Fruit fly (Drosophila melanogaster) whole organism, embryonic: Measurements from ENCODE around the gene fkh.
A peak's percentile ranks its signal among the peaks of the same experiment; 100 is the strongest.

Experiments used
- Adf1 ChIP-seq: fragments of 200-800 bp; sonication (Bioruptor generic); IDR thresholded peaks from 2 replicates; pipeline ENCODE4 v1.3.6; 2022; ENCODE audit warnings: missing biosample characterization, missing genetic modification characterization
- CG11247 ChIP-seq: fragments of 200-800 bp; sonication (Bioruptor generic); IDR thresholded peaks from 2 replicates; pipeline ENCODE4 v1.3.6; 2022; ENCODE audit warnings: missing biosample characterization, missing genetic modification characterization
- CG11560 ChIP-seq: fragments of 200-800 bp; sonication (Bioruptor generic); IDR thresholded peaks from 3 replicates; pipeline ENCODE4 v1.3.6; 2022; ENCODE audit warnings: missing biosample characterization, missing genetic modification characterization
- CG11695 ChIP-seq: fragments of 200-800 bp; sonication (Bioruptor generic); IDR thresholded peaks from 3 replicates; pipeline ENCODE4 v1.3.6; 2022; ENCODE audit warnings: missing biosample characterization, missing genetic modification characterization
- CG1233 ChIP-seq: fragments of 200-800 bp; sonication (Bioruptor generic); optimal IDR thresholded peaks from 4 replicates; lab custom pipeline; 2018; ENCODE audit warnings: missing biosample characterization, mild to moderate bottlenecking, missing genetic modification characterization
- CG12659 ChIP-seq: fragments of 200-800 bp; sonication (Bioruptor generic); optimal IDR thresholded peaks from 3 replicates; lab custom pipeline; 2017; ENCODE audit warnings: mild to moderate bottlenecking, missing biosample characterization, missing genetic modification reagents, missing genetic modification characterization
- CG13624 ChIP-seq: fragments of 200-800 bp; sonication (Bioruptor generic); optimal IDR thresholded peaks from 2 replicates; lab custom pipeline; 2016; ENCODE audit warnings: missing biosample characterization, missing genetic modification characterization
- CG1529 ChIP-seq: fragments of 200-800 bp; sonication (Bioruptor generic); optimal IDR thresholded peaks from 3 replicates; lab custom pipeline; 2018; ENCODE audit warnings: missing biosample characterization, missing genetic modification characterization
- CG15696 ChIP-seq: fragments of 200-800 bp; sonication (Bioruptor generic); optimal IDR thresholded peaks from 2 replicates; lab custom pipeline; 2019; ENCODE audit warnings: missing biosample characterization, mild to moderate bottlenecking, missing genetic modification characterization, moderate library complexity
- CG16779 ChIP-seq: fragments of 200-800 bp; sonication (Bioruptor generic); IDR thresholded peaks from 2 replicates; pipeline ENCODE4 v1.3.6; 2022; ENCODE audit warnings: missing biosample characterization, missing genetic modification characterization
- CG17359 ChIP-seq: fragments of 200-800 bp; sonication (Bioruptor generic); optimal IDR thresholded peaks from 3 replicates; lab custom pipeline; 2018; ENCODE audit warnings: missing biosample characterization, mild to moderate bottlenecking, missing genetic modification characterization, moderate library complexity
- CG18599 ChIP-seq: fragments of 200-800 bp; sonication (Bioruptor generic); optimal IDR thresholded peaks from 3 replicates; lab custom pipeline; 2017; ENCODE audit warnings: missing biosample characterization, missing genetic modification characterization, mild to moderate bottlenecking, moderate library complexity, missing genetic modification reagents
- CG2116 ChIP-seq: fragments of 200-800 bp; sonication (Bioruptor generic); optimal IDR thresholded peaks from 3 replicates; lab custom pipeline; 2018; ENCODE audit warnings: missing biosample characterization, mild to moderate bottlenecking, missing genetic modification characterization
- CG2120 ChIP-seq: fragments of 200-800 bp; sonication (Bioruptor generic); optimal IDR thresholded peaks from 3 replicates; lab custom pipeline; 2016; ENCODE audit warnings: missing biosample characterization, missing genetic modification characterization
- CG2678 ChIP-seq: fragments of 200-800 bp; sonication (Bioruptor generic); optimal IDR thresholded peaks from 3 replicates; lab custom pipeline; 2019; ENCODE audit warnings: missing biosample characterization, mild to moderate bottlenecking, missing genetic modification characterization, moderate library complexity
- CG30403 ChIP-seq: fragments of 200-800 bp; sonication (Bioruptor generic); optimal IDR thresholded peaks from 3 replicates; lab custom pipeline; 2016; ENCODE audit warnings: missing biosample characterization, missing genetic modification characterization
- CG32532 ChIP-seq: fragments of 200-800 bp; sonication (Bioruptor generic); IDR thresholded peaks from 2 replicates; pipeline ENCODE4 v1.3.6; 2022; ENCODE audit warnings: missing biosample characterization, missing genetic modification characterization
- CG33557 ChIP-seq: fragments of 200-800 bp; sonication (Bioruptor generic); optimal IDR thresholded peaks from 2 replicates; lab custom pipeline; 2019; ENCODE audit warnings: missing biosample characterization, mild to moderate bottlenecking, missing genetic modification characterization, moderate library complexity
- CG34224 ChIP-seq: fragments of 200-800 bp; sonication (Bioruptor generic); IDR thresholded peaks from 3 replicates; pipeline ENCODE4 v1.3.6; 2022; ENCODE audit warnings: missing biosample characterization, missing genetic modification characterization; ENCODE audit not compliant: partially characterized antibody
- CG34376 ChIP-seq: fragments of 200-800 bp; sonication (Bioruptor generic); optimal IDR thresholded peaks from 2 replicates; lab custom pipeline; 2018; ENCODE audit warnings: missing biosample characterization, mild to moderate bottlenecking, missing genetic modification characterization
- CG34422 ChIP-seq: fragments of 200-800 bp; sonication (Bioruptor generic); IDR thresholded peaks from 3 replicates; pipeline ENCODE4 v1.3.6; 2022; ENCODE audit warnings: missing biosample characterization, missing genetic modification characterization
- CG42726 ChIP-seq: fragments of 200-800 bp; sonication (Bioruptor generic); IDR thresholded peaks from 2 replicates; pipeline ENCODE4 v1.3.6; 2022; ENCODE audit warnings: missing biosample characterization, missing genetic modification characterization; ENCODE audit not compliant: partially characterized antibody
- CG6791 ChIP-seq: fragments of 200-800 bp; sonication (Bioruptor generic); IDR thresholded peaks from 3 replicates; pipeline ENCODE4 v1.3.6; 2022; ENCODE audit warnings: missing biosample characterization, missing genetic modification characterization; ENCODE audit not compliant: partially characterized antibody
- CG7839 ChIP-seq: fragments of 200-800 bp; sonication (Bioruptor generic); optimal IDR thresholded peaks from 3 replicates; lab custom pipeline; 2018; ENCODE audit warnings: missing biosample characterization, mild to moderate bottlenecking, missing genetic modification characterization, moderate library complexity
- CG9876 ChIP-seq: fragments of 200-800 bp; sonication (Bioruptor generic); optimal IDR thresholded peaks from 2 replicates; lab custom pipeline; 2016; ENCODE audit warnings: missing biosample characterization, missing genetic modification characterization
- CTCF ChIP-seq: fragments of 200-800 bp; sonication (Bioruptor generic); optimal IDR thresholded peaks from 2 replicates; lab custom pipeline; 2017; ENCODE audit warnings: missing biosample characterization, mild to moderate bottlenecking, missing genetic modification characterization, moderate library complexity
- Chrac-16 ChIP-seq: fragments of 200-800 bp; sonication (Bioruptor generic); optimal IDR thresholded peaks from 3 replicates; lab custom pipeline; 2016; ENCODE audit warnings: missing biosample characterization, missing genetic modification characterization
- Hr51 ChIP-seq, 2 experiments: fragments of 200-800 bp; sonication (Bioruptor generic); optimal IDR thresholded peaks; 2 replicates in 1 of 2; 3 replicates in 1 of 2; lab custom pipeline; 2016 to 2018; ENCODE audit warnings: missing biosample characterization in 2 of 2, missing genetic modification characterization in 2 of 2, mild to moderate bottlenecking in 1 of 2, moderate library complexity in 1 of 2
- Lim3 ChIP-seq: fragments of 200-800 bp; sonication (Bioruptor generic); IDR thresholded peaks from 2 replicates; pipeline ENCODE4 v1.3.6; 2022; ENCODE audit warnings: missing biosample characterization, missing genetic modification characterization
- Med ChIP-seq: fragments of 200-800 bp; sonication (Bioruptor generic); peaks from one replicate; lab custom pipeline; 2016; ENCODE audit warnings: missing biosample characterization, missing genetic modification characterization, mild to moderate bottlenecking, inconsistent platforms, moderate library complexity
- NFAT ChIP-seq: fragments of 200-800 bp; sonication (Bioruptor generic); IDR thresholded peaks from 2 replicates; pipeline ENCODE4 v1.3.6; 2022; ENCODE audit warnings: missing biosample characterization, missing genetic modification characterization
- Oaz ChIP-seq: fragments of 200-800 bp; sonication (Bioruptor generic); IDR thresholded peaks from 2 replicates; pipeline ENCODE4 v1.3.6; 2022; ENCODE audit warnings: missing biosample characterization, missing genetic modification characterization
- Sox102F ChIP-seq: fragments of 200-800 bp; sonication (Bioruptor generic); optimal IDR thresholded peaks from 2 replicates; lab custom pipeline; 2018; ENCODE audit warnings: missing biosample characterization, mild to moderate bottlenecking, missing genetic modification characterization, moderate library complexity
- al ChIP-seq: fragments of 200-800 bp; sonication (Bioruptor generic); IDR thresholded peaks from 2 replicates; pipeline ENCODE4 v1.3.6; 2022; ENCODE audit warnings: missing biosample characterization, missing genetic modification characterization
- aop ChIP-seq: fragments of 200-800 bp; sonication (Bioruptor generic); IDR thresholded peaks from 2 replicates; pipeline ENCODE4 v1.3.6; 2022; ENCODE audit warnings: missing biosample characterization, missing genetic modification characterization
- ash1 ChIP-seq: fragments of 200-800 bp; sonication (Bioruptor generic); optimal IDR thresholded peaks from 2 replicates; lab custom pipeline; 2018; ENCODE audit warnings: missing biosample characterization, mild to moderate bottlenecking, missing genetic modification characterization
- bcd ChIP-seq: fragments of 200-800 bp; sonication (Bioruptor generic); optimal IDR thresholded peaks from 2 replicates; lab custom pipeline; 2017; ENCODE audit warnings: missing biosample characterization, mild to moderate bottlenecking, missing genetic modification characterization
- gsb ChIP-seq: fragments of 200-800 bp; sonication (Bioruptor generic); IDR thresholded peaks from 2 replicates; pipeline ENCODE4 v1.3.6; 2022; ENCODE audit warnings: missing biosample characterization, missing genetic modification characterization
- her ChIP-seq: fragments of 200-800 bp; sonication (Bioruptor generic); optimal IDR thresholded peaks from 2 replicates; lab custom pipeline; 2016; ENCODE audit warnings: missing biosample characterization, missing genetic modification characterization
- ind ChIP-seq: fragments of 200-800 bp; sonication (Bioruptor generic); optimal IDR thresholded peaks from 3 replicates; lab custom pipeline; 2016; ENCODE audit warnings: missing biosample characterization, missing genetic modification characterization
- nau ChIP-seq: fragments of 200-800 bp; sonication (Bioruptor generic); optimal IDR thresholded peaks from 3 replicates; lab custom pipeline; 2017; ENCODE audit warnings: missing biosample characterization, mild to moderate bottlenecking, missing genetic modification characterization, missing genetic modification reagents
- p53 ChIP-seq: fragments of 200-800 bp; sonication (Bioruptor generic); optimal IDR thresholded peaks from 2 replicates; lab custom pipeline; 2016; ENCODE audit warnings: missing biosample characterization, missing genetic modification characterization
- sc ChIP-seq, 3 experiments: fragments of >200 bp in 2 of 3; fragments of 200-800 bp in 1 of 3; sonication (Bioruptor generic) in 1 of 3; optimal IDR thresholded peaks; 2 replicates in 2 of 3; 3 replicates in 1 of 3; lab custom pipeline; 2017; ENCODE audit warnings: mild to moderate bottlenecking in 1 of 3, missing biosample characterization in 1 of 3, missing genetic modification characterization in 1 of 3, missing genetic modification reagents in 1 of 3
- seq ChIP-seq: fragments of 200-800 bp; sonication (Bioruptor generic); IDR thresholded peaks from 2 replicates; pipeline ENCODE4 v1.3.6; 2022; ENCODE audit warnings: missing biosample characterization, missing genetic modification characterization
- slbo ChIP-seq: fragments of 200-800 bp; sonication (Bioruptor generic); IDR thresholded peaks from 2 replicates; pipeline ENCODE4 v1.3.6; 2022; ENCODE audit warnings: missing biosample characterization, missing genetic modification characterization
- slou ChIP-seq: fragments of 200-800 bp; sonication (Bioruptor generic); optimal IDR thresholded peaks from 3 replicates; lab custom pipeline; 2016; ENCODE audit warnings: missing biosample characterization, missing genetic modification characterization
- tin ChIP-seq: fragments of 200-800 bp; sonication (Bioruptor generic); optimal IDR thresholded peaks from 3 replicates; lab custom pipeline; 2016; ENCODE audit warnings: missing biosample characterization, missing genetic modification characterization
- twi ChIP-seq: fragments of 200-800 bp; optimal IDR thresholded peaks from 2 replicates; lab custom pipeline; 2019; ENCODE audit warnings: missing biosample characterization, mild to moderate bottlenecking, missing genetic modification characterization, moderate library complexity
- zfh2 ChIP-seq: fragments of 200-800 bp; sonication (Bioruptor generic); optimal IDR thresholded peaks from 2 replicates; lab custom pipeline; 2016; ENCODE audit warnings: missing biosample characterization, missing genetic modification characterization

Gene fkh

dm6 chr3R:28544538-28545393 lies 40.3 kb downstream of the fkh start, which contains the start of gene mIF2 (continued):
- TF ChIP-seq CG34224 (GFP tag; lab: Robert Waterston, UW): peak; percentile 24; the same call in 2 of the 3 replicates
- no peak for TF ChIP-seq CG18599 (GFP tag; lab: Kevin White, UChicago)
- TF ChIP-seq bcd (GFP tag; lab: Kevin White, UChicago): peak; percentile 8
- no peak for TF ChIP-seq nau
- TF ChIP-seq p53 (GFP tag; lab: Kevin White, UChicago): no peak
- no peak for TF ChIP-seq Oaz (GFP tag; lab: Robert Waterston, UW)
- TF ChIP-seq CG11695 (GFP tag; lab: Robert Waterston, UW): no peak
- TF ChIP-seq CG11560 (tag; lab: Robert Waterston, UW): peak; percentile 24; the same call in 1 of the 3 replicates
- TF ChIP-seq CG42726 (GFP tag; lab: Robert Waterston, UW): peak; percentile 79; the same call in 1 of the 2 replicates
- TF ChIP-seq CG2678 (tag; lab: Kevin White, UChicago): peak; percentile 4
- TF ChIP-seq Chrac-16 (GFP tag; lab: Kevin White, UChicago): peak; percentile 3
- peak; percentile 8 for TF ChIP-seq CG2120 (GFP tag; lab: Kevin White, UChicago)
- TF ChIP-seq gsb (GFP tag; lab: Robert Waterston, UW): no peak
- no peak for TF ChIP-seq CG34376 (GFP tag; lab: Kevin White, UChicago)
- TF ChIP-seq CG1233 (GFP tag; lab: Kevin White, UChicago): no peak
- no peak for TF ChIP-seq Lim3 (GFP tag; lab: Robert Waterston, UW)
- no peak for TF ChIP-seq ash1
- TF ChIP-seq al: no peak
- no peak for TF ChIP-seq her
- peak; percentile 10 for TF ChIP-seq ind (GFP tag; lab: Kevin White, UChicago)
- peak; percentile 68; the same call in 2 of the 3 replicates for TF ChIP-seq CG34422 (GFP tag; lab: Robert Waterston, UW)
- no peak for TF ChIP-seq NFAT (GFP tag; lab: Robert Waterston, UW)
- TF ChIP-seq CG2116: peak; percentile 57
- TF ChIP-seq CTCF: peak; percentile 95
- TF ChIP-seq slbo (GFP tag; lab: Robert Waterston, UW): peak; percentile 33; the same call in 1 of the 2 replicates
- TF ChIP-seq CG7839 (tag; lab: Kevin White, UChicago): no peak
- TF ChIP-seq CG9876: no peak
- TF ChIP-seq CG30403 (GFP tag; lab: Kevin White, UChicago): peak; percentile 33
- no peak for TF ChIP-seq seq (GFP tag; lab: Robert Waterston, UW)
- TF ChIP-seq CG16779 (GFP tag; lab: Robert Waterston, UW): no peak
- peak; percentile 19 for TF ChIP-seq Sox102F
- no peak for TF ChIP-seq CG13624 (GFP tag; lab: Kevin White, UChicago)
- no peak for TF ChIP-seq aop (GFP tag; lab: Robert Waterston, UW)
- peak; percentile 34 for TF ChIP-seq CG12659 (GFP tag; lab: Kevin White, UChicago)
- TF ChIP-seq Hr51 (GFP tag; optimal IDR thresholded peaks at IDR 0.05; lab: Kevin White, UChicago): no peak
- TF ChIP-seq zfh2 (GFP tag; lab: Kevin White, UChicago): peak; percentile 7
- peak; percentile 16 for TF ChIP-seq tin (GFP tag; lab: Kevin White, UChicago)
- TF ChIP-seq CG17359 (tag; lab: Kevin White, UChicago): peak; percentile 95
- peak; percentile 39 for TF ChIP-seq CG15696
- TF ChIP-seq slou (GFP tag; lab: Kevin White, UChicago): peak; percentile 17
- peak; percentile 76 for TF ChIP-seq Med (GFP tag; lab: Kevin White, UChicago)
- no peak for TF ChIP-seq Adf1 (GFP tag; lab: Robert Waterston, UW)
- TF ChIP-seq CG33557: peak; percentile 2
- TF ChIP-seq CG6791: no peak
- TF ChIP-seq sc (optimal IDR thresholded peaks at IDR 0.05; lab: Kevin White, UChicago): no peak
- no peak for TF ChIP-seq sc (GFP tag; optimal IDR thresholded peaks at IDR 0.05; lab: Kevin White, UChicago)
- TF ChIP-seq CG11247 (GFP tag; lab: Robert Waterston, UW): no peak
- no peak for TF ChIP-seq CG1529
- TF ChIP-seq CG32532 (GFP tag; lab: Robert Waterston, UW): peak; percentile 8; the same call in 1 of the 2 replicates
- no peak for TF ChIP-seq twi (tag; lab: Kevin White, UChicago)
